In genomic region chr3R:29690960-29691527, dm6 we compare ENCODE assay signal across 1 fruit fly cellular context.
A peak's percentile ranks its signal among the peaks of the same experiment; 100 is the strongest.
TF ChIP-seq lines count a peak whose summit lies in the region.

No protein-coding gene starts in this region.

TF ChIP-seq in whole organism, embryonic, 481 proteins besides CTCF, POLR2A, EP300 and RAD21 (continued from another document):
- TF ChIP-seq Dll (GFP tag; IDR thresholded peaks at IDR 0.05; lab: Robert Waterston, UW; ENCODE audit: partially characterized antibody): 0 out of 4 replicates have a peak, but pooled peaks have one; percentile 28
- TF ChIP-seq CG10321 (GFP tag; IDR thresholded peaks at IDR 0.05; lab: Robert Waterston, UW): peak; percentile 82
- no peak for TF ChIP-seq bbx (GFP tag; IDR thresholded peaks at IDR 0.05; lab: Robert Waterston, UW; ENCODE audit: partially characterized antibody)
- peak; percentile 53 for TF ChIP-seq Deaf1 (tag; optimal IDR thresholded peaks at IDR 0.05; lab: Kevin White, UChicago)
- TF ChIP-seq CG16813 (GFP tag; IDR thresholded peaks at IDR 0.05; lab: Robert Waterston, UW; ENCODE audit: partially characterized antibody): 0 out of 3 replicates have a peak, but pooled peaks have one; percentile 34
- 0 out of 4 replicates have a peak, but pooled peaks have one; percentile 23 for TF ChIP-seq chinmo (GFP tag; IDR thresholded peaks at IDR 0.05; lab: Robert Waterston, UW; ENCODE audit: partially characterized antibody)
- TF ChIP-seq seq (GFP tag; IDR thresholded peaks at IDR 0.05; lab: Robert Waterston, UW): peak; percentile 59; the same call in 1 of the 2 replicates
- TF ChIP-seq CoRest (tag; optimal IDR thresholded peaks at IDR 0.05; lab: Kevin White, UChicago): no peak
- peak; percentile 90 for TF ChIP-seq ewg (GFP tag; optimal IDR thresholded peaks at IDR 0.05; lab: Kevin White, UChicago)
- TF ChIP-seq Atf-2 (GFP tag; optimal IDR thresholded peaks at IDR 0.05; lab: Kevin White, UChicago): no peak
